Fruit fly (Drosophila melanogaster): Measurements from ENCODE around the gene CG5895.

The CG5895 gene

dm6 chr3L:16049955-16050886 is 14.9 kb downstream of the CG5895 start (continued):
- TF ChIP-seq CG9797 (GFP tag; optimal IDR thresholded peaks at IDR 0.05) = no peak
- peak; percentile 32 for TF ChIP-seq bcd (GFP tag; optimal IDR thresholded peaks at IDR 0.05)
- no peak for TF ChIP-seq hth (optimal IDR thresholded peaks at IDR 0.05)
- TF ChIP-seq insv (GFP tag; optimal IDR thresholded peaks at IDR 0.05) = no peak
- peak; percentile 73 for TF ChIP-seq kni (GFP tag; optimal IDR thresholded peaks at IDR 0.05)
- TF ChIP-seq CG13894 (tag; optimal IDR thresholded peaks at IDR 0.05) = peak; percentile 90
- peak; percentile 62 for TF ChIP-seq Jarid2 (GFP tag; optimal IDR thresholded peaks at IDR 0.05)
- TF ChIP-seq Trl (optimal IDR thresholded peaks at IDR 0.05) = peak; percentile 84 to 90
- no peak for TF ChIP-seq Trl (GFP tag; optimal IDR thresholded peaks at IDR 0.05)
- no peak for TF ChIP-seq CG4424 (GFP tag; optimal IDR thresholded peaks at IDR 0.05)
- no peak for TF ChIP-seq trh (GFP tag; optimal IDR thresholded peaks at IDR 0.05)
- no peak for TF ChIP-seq Blimp-1 (GFP tag; optimal IDR thresholded peaks at IDR 0.05)
- TF ChIP-seq hkb (optimal IDR thresholded peaks at IDR 0.05) = no peak
- no peak; the same call in 1 of the 2 replicates for TF ChIP-seq hkb (GFP tag; IDR thresholded peaks at IDR 0.05)
- no peak for TF ChIP-seq CG14860 (GFP tag; IDR thresholded peaks at IDR 0.05; ENCODE audit: partially characterized antibody)
- TF ChIP-seq CG17385 (GFP tag; optimal IDR thresholded peaks at IDR 0.05) = peak; percentile 34
- TF ChIP-seq CG7271 (tag; optimal IDR thresholded peaks at IDR 0.05) = no peak
- no peak for TF ChIP-seq croc (GFP tag; conservative IDR thresholded peaks at IDR 0.05)
- peak; percentile 94 for TF ChIP-seq nerfin-1 (tag; optimal IDR thresholded peaks at IDR 0.05)
- no peak for TF ChIP-seq bowl (GFP tag; IDR thresholded peaks at IDR 0.05)
- TF ChIP-seq sisA (GFP tag; IDR thresholded peaks at IDR 0.05) = no peak
- no peak for TF ChIP-seq NfI (GFP tag; optimal IDR thresholded peaks at IDR 0.05)
- peak; percentile 43 for TF ChIP-seq wek (GFP tag; optimal IDR thresholded peaks at IDR 0.05)
- TF ChIP-seq ken (GFP tag; IDR thresholded peaks at IDR 0.05) = no peak
- TF ChIP-seq Chrac-16 (GFP tag; optimal IDR thresholded peaks at IDR 0.05) = no peak
- no peak for TF ChIP-seq CG18764 (GFP tag; optimal IDR thresholded peaks at IDR 0.05)
- TF ChIP-seq CG2120 (GFP tag; optimal IDR thresholded peaks at IDR 0.05) = no peak
- TF ChIP-seq CrebB (tag; optimal IDR thresholded peaks at IDR 0.05) = peak; percentile 82
- no peak for TF ChIP-seq dm (GFP tag; optimal IDR thresholded peaks at IDR 0.05)
- peak; percentile 3 for TF ChIP-seq D (optimal IDR thresholded peaks at IDR 0.05)
- TF ChIP-seq D (GFP tag; optimal IDR thresholded peaks at IDR 0.05) = no peak
- TF ChIP-seq sc (optimal IDR thresholded peaks at IDR 0.05) = no peak
- TF ChIP-seq sc (GFP tag; optimal IDR thresholded peaks at IDR 0.05) = no peak
- TF ChIP-seq CG2889 (GFP tag; IDR thresholded peaks at IDR 0.05) = no peak
- TF ChIP-seq bsh (GFP tag; optimal IDR thresholded peaks at IDR 0.05) = peak; percentile 19 to 57
- TF ChIP-seq Bteb2 (GFP tag; optimal IDR thresholded peaks at IDR 0.05) = no peak
- peak; percentile 16 for TF ChIP-seq tap (tag; optimal IDR thresholded peaks at IDR 0.05)
- no peak for TF ChIP-seq slou (GFP tag; optimal IDR thresholded peaks at IDR 0.05)
- TF ChIP-seq toy (GFP tag; IDR thresholded peaks at IDR 0.05) = no peak
- TF ChIP-seq sima (GFP tag; optimal IDR thresholded peaks at IDR 0.05) = no peak
- no peak for TF ChIP-seq fu2 (GFP tag; optimal IDR thresholded peaks at IDR 0.05)
- TF ChIP-seq ase (GFP tag; IDR thresholded peaks at IDR 0.05) = no peak
- no peak for TF ChIP-seq emc (GFP tag; optimal IDR thresholded peaks at IDR 0.05)
- TF ChIP-seq Pdp1 (GFP tag; optimal IDR thresholded peaks at IDR 0.05) = peak in 1 of 2 experiments; percentile 59
- no peak for TF ChIP-seq CG12744 (GFP tag; optimal IDR thresholded peaks at IDR 0.05)
- TF ChIP-seq CG10543 (GFP tag; optimal IDR thresholded peaks at IDR 0.05) = peak; percentile 87
- TF ChIP-seq pzg (GFP tag; optimal IDR thresholded peaks at IDR 0.05) = no peak
- no peak for TF ChIP-seq tin (GFP tag; optimal IDR thresholded peaks at IDR 0.05)
- TF ChIP-seq ac (GFP tag; optimal IDR thresholded peaks at IDR 0.05) = no peak
- TF ChIP-seq Max (GFP tag; optimal IDR thresholded peaks at IDR 0.05) = no peak
